Fruit fly (Drosophila melanogaster) whole organism, prepupa: Measurements from ENCODE around the gene Pde11.

ENCODE experiments used
- CG10631 ChIP-seq: fragments of 200-800 bp; sonication (Bioruptor generic); optimal IDR thresholded peaks from 2 replicates; lab custom pipeline; 2016; ENCODE audit warnings: missing biosample characterization, missing genetic modification characterization
- CG11902 ChIP-seq: fragments of 200-800 bp; sonication (Bioruptor generic); optimal IDR thresholded peaks from 3 replicates; lab custom pipeline; 2016; ENCODE audit warnings: missing biosample characterization, missing genetic modification characterization
- CG15336 ChIP-seq: fragments of 200-800 bp; sonication (Bioruptor generic); IDR thresholded peaks from 2 replicates; pipeline ENCODE4 v1.3.6; 2022; ENCODE audit warnings: missing biosample characterization, missing genetic modification characterization
- CG1621 ChIP-seq: fragments of 200-800 bp; sonication (Bioruptor generic); optimal IDR thresholded peaks from 3 replicates; lab custom pipeline; 2018; ENCODE audit warnings: missing biosample characterization, mild to moderate bottlenecking, missing genetic modification characterization
- CG16779 ChIP-seq: fragments of 200-800 bp; sonication (Bioruptor generic); optimal IDR thresholded peaks from 3 replicates; lab custom pipeline; 2017; ENCODE audit warnings: missing biosample characterization, mild to moderate bottlenecking, missing genetic modification characterization
- CG3032 ChIP-seq: fragments of 200-800 bp; optimal IDR thresholded peaks from 2 replicates; lab custom pipeline; 2019; ENCODE audit warnings: missing biosample characterization, mild to moderate bottlenecking, missing genetic modification characterization, moderate library complexity
- CG31627 ChIP-seq: fragments of 200-800 bp; sonication (Bioruptor generic); optimal IDR thresholded peaks from 3 replicates; lab custom pipeline; 2016; ENCODE audit warnings: missing biosample characterization, missing genetic modification characterization
- CG34406 ChIP-seq: fragments of 200-800 bp; sonication (Bioruptor generic); optimal IDR thresholded peaks from 3 replicates; lab custom pipeline; 2016; ENCODE audit warnings: missing biosample characterization, missing genetic modification characterization
- CG4318 ChIP-seq: fragments of 200-800 bp; sonication (Bioruptor generic); optimal IDR thresholded peaks from 3 replicates; lab custom pipeline; 2017; ENCODE audit warnings: missing biosample characterization, mild to moderate bottlenecking, missing genetic modification characterization
- CG6163 ChIP-seq: fragments of 200-800 bp; sonication (Bioruptor generic); IDR thresholded peaks from 3 replicates; pipeline ENCODE4 v1.3.6; 2022; ENCODE audit warnings: missing biosample characterization, missing genetic modification characterization
- CG6276 ChIP-seq: fragments of 200-800 bp; sonication (Bioruptor generic); optimal IDR thresholded peaks from 2 replicates; lab custom pipeline; 2017; ENCODE audit warnings: missing biosample characterization, mild to moderate bottlenecking, missing genetic modification characterization
- CG6808 ChIP-seq: fragments of 200-800 bp; sonication (Bioruptor generic); optimal IDR thresholded peaks from 3 replicates; lab custom pipeline; 2017; ENCODE audit warnings: missing biosample characterization, missing genetic modification characterization, mild to moderate bottlenecking, moderate library complexity, missing genetic modification reagents
- CG6854 ChIP-seq: fragments of 200-800 bp; sonication (Bioruptor generic); optimal IDR thresholded peaks from 2 replicates; lab custom pipeline; 2017; ENCODE audit warnings: missing biosample characterization, mild to moderate bottlenecking, missing genetic modification characterization
- CG8119 ChIP-seq: fragments of 200-800 bp; sonication (Bioruptor generic); IDR thresholded peaks from 3 replicates; pipeline ENCODE4 v1.3.6; 2022; ENCODE audit warnings: missing biosample characterization, missing genetic modification characterization
- CG8319 ChIP-seq: fragments of 200-800 bp; sonication (Bioruptor generic); optimal IDR thresholded peaks from 3 replicates; lab custom pipeline; 2016; ENCODE audit warnings: missing biosample characterization, missing genetic modification characterization
- CG9139 ChIP-seq: fragments of 200-800 bp; sonication (Bioruptor generic); optimal IDR thresholded peaks from 3 replicates; lab custom pipeline; 2017; ENCODE audit warnings: missing biosample characterization, mild to moderate bottlenecking, missing genetic modification characterization
- Eip78C ChIP-seq: fragments of 200-800 bp; sonication (Bioruptor generic); peaks from one replicate; lab custom pipeline; 2016; ENCODE audit warnings: missing biosample characterization, missing genetic modification characterization
- Eip93F ChIP-seq: fragments of 200-800 bp; sonication (Bioruptor generic); optimal IDR thresholded peaks from 2 replicates; lab custom pipeline; 2016; ENCODE audit warnings: missing biosample characterization, mild to moderate bottlenecking, missing genetic modification characterization
- Ets21C ChIP-seq: fragments of 200-800 bp; sonication (Bioruptor generic); optimal IDR thresholded peaks from 3 replicates; lab custom pipeline; 2016; ENCODE audit warnings: missing biosample characterization, missing genetic modification characterization
- Ets96B ChIP-seq: fragments of 200-800 bp; optimal IDR thresholded peaks from 2 replicates; lab custom pipeline; 2019; ENCODE audit warnings: missing biosample characterization, mild to moderate bottlenecking, missing genetic modification characterization, moderate library complexity
- Hr38 ChIP-seq: sonication (Bioruptor generic); optimal IDR thresholded peaks from 2 replicates; lab custom pipeline; 2016; ENCODE audit warnings: missing biosample characterization, missing genetic modification characterization
- Hr39 ChIP-seq: fragments of 200-800 bp; sonication (Bioruptor generic); optimal IDR thresholded peaks from 2 replicates; lab custom pipeline; 2016; ENCODE audit warnings: missing biosample characterization, missing genetic modification characterization
- Hr4 ChIP-seq: fragments of 200-800 bp; sonication (Bioruptor generic); optimal IDR thresholded peaks from 3 replicates; lab custom pipeline; 2016; ENCODE audit warnings: missing biosample characterization, missing genetic modification characterization
- Lpt ChIP-seq: fragments of 200-800 bp; sonication (Bioruptor generic); optimal IDR thresholded peaks from 3 replicates; lab custom pipeline; 2016; ENCODE audit warnings: missing biosample characterization, missing genetic modification characterization
- Met ChIP-seq: fragments of 200-800 bp; sonication (Bioruptor generic); optimal IDR thresholded peaks from 3 replicates; lab custom pipeline; 2016; ENCODE audit warnings: missing biosample characterization, missing genetic modification characterization
- Smox ChIP-seq: fragments of 200-800 bp; sonication (Bioruptor generic); optimal IDR thresholded peaks from 3 replicates; lab custom pipeline; 2016; ENCODE audit warnings: missing biosample characterization, missing genetic modification characterization
- Sox102F ChIP-seq: fragments of 200-800 bp; sonication (Bioruptor generic); optimal IDR thresholded peaks from 2 replicates; lab custom pipeline; 2016; ENCODE audit warnings: missing biosample characterization, mild to moderate bottlenecking, missing genetic modification characterization
- Sox14 ChIP-seq: fragments of 200-800 bp; sonication (Bioruptor generic); optimal IDR thresholded peaks from 3 replicates; lab custom pipeline; 2016; ENCODE audit warnings: missing biosample characterization, missing genetic modification characterization
- Sox15 ChIP-seq: fragments of 200-800 bp; sonication (Bioruptor generic); optimal IDR thresholded peaks from 3 replicates; lab custom pipeline; 2016; ENCODE audit warnings: missing biosample characterization, missing genetic modification characterization
- achi ChIP-seq: fragments of 200-800 bp; sonication (Bioruptor generic); optimal IDR thresholded peaks from 3 replicates; lab custom pipeline; 2016; ENCODE audit warnings: missing biosample characterization, missing genetic modification characterization
- cyc ChIP-seq: fragments of 200-800 bp; sonication (Bioruptor generic); optimal IDR thresholded peaks from 3 replicates; lab custom pipeline; 2016; ENCODE audit warnings: missing biosample characterization, missing genetic modification characterization
- dsx ChIP-seq: fragments of 200-800 bp; optimal IDR thresholded peaks from 3 replicates; lab custom pipeline; 2019; ENCODE audit warnings: missing biosample characterization, mild to moderate bottlenecking, missing genetic modification characterization, moderate library complexity; ENCODE audit not compliant: poor library complexity, severe bottlenecking
- eg ChIP-seq: fragments of 200-800 bp; sonication (Bioruptor generic); IDR thresholded peaks from 3 replicates; pipeline ENCODE4 v1.3.6; 2022; ENCODE audit warnings: missing biosample characterization, missing genetic modification characterization
- esn ChIP-seq: fragments of 200-800 bp; sonication (Bioruptor generic); optimal IDR thresholded peaks from 2 replicates; lab custom pipeline; 2016; ENCODE audit warnings: missing biosample characterization, mild to moderate bottlenecking, missing genetic modification characterization, moderate library complexity
- fd85E ChIP-seq: fragments of 200-800 bp; sonication (Bioruptor generic); optimal IDR thresholded peaks from 3 replicates; lab custom pipeline; 2016; ENCODE audit warnings: missing biosample characterization, missing genetic modification characterization
- fkh ChIP-seq: fragments of 200-800 bp; sonication (Bioruptor generic); optimal IDR thresholded peaks from 3 replicates; lab custom pipeline; 2017; ENCODE audit warnings: missing biosample characterization, mild to moderate bottlenecking, missing genetic modification characterization, moderate library complexity
- lz ChIP-seq: fragments of 200-800 bp; sonication (Bioruptor generic); optimal IDR thresholded peaks from 3 replicates; lab custom pipeline; 2016; ENCODE audit warnings: missing biosample characterization, missing genetic modification characterization
- net ChIP-seq: fragments of 200-800 bp; sonication (Bioruptor generic); optimal IDR thresholded peaks from 3 replicates; lab custom pipeline; 2016; ENCODE audit warnings: missing biosample characterization, missing genetic modification characterization
- pdm3 ChIP-seq: fragments of 200-800 bp; sonication (Bioruptor generic); optimal IDR thresholded peaks from 3 replicates; lab custom pipeline; 2016; ENCODE audit warnings: missing biosample characterization, missing genetic modification characterization
- salr ChIP-seq, 2 experiments: fragments of 200-800 bp; sonication (Bioruptor generic); optimal IDR thresholded peaks; 3 replicates each; lab custom pipeline; 2016 to 2018; ENCODE audit warnings: missing biosample characterization in 2 of 2, missing genetic modification characterization in 2 of 2, mild to moderate bottlenecking in 1 of 2
- spab ChIP-seq: fragments of 200-800 bp; sonication (Bioruptor generic); optimal IDR thresholded peaks from 2 replicates; lab custom pipeline; 2017; ENCODE audit warnings: missing biosample characterization, mild to moderate bottlenecking, missing genetic modification characterization, missing genetic modification reagents
- ss ChIP-seq, 2 experiments: fragments of 200-800 bp; sonication (Bioruptor generic); optimal IDR thresholded peaks; 2 replicates in 1 of 2; 3 replicates in 1 of 2; lab custom pipeline; 2017 to 2018; ENCODE audit warnings: mild to moderate bottlenecking in 2 of 2, missing biosample characterization in 2 of 2, missing genetic modification characterization in 2 of 2, moderate library complexity in 1 of 2
- svp ChIP-seq: fragments of 200-800 bp; sonication (Bioruptor generic); peaks from one replicate; lab custom pipeline; 2016; ENCODE audit warnings: missing biosample characterization, missing genetic modification characterization
- vri ChIP-seq: fragments of 200-800 bp; sonication (Bioruptor generic); optimal IDR thresholded peaks from 3 replicates; lab custom pipeline; 2016; ENCODE audit warnings: missing biosample characterization, mild to moderate bottlenecking, missing genetic modification characterization

The Pde11 gene

dm6 chr2L:18621357-18622211 is 31.4 kb upstream of the Pde11 start (continued):
- peak; percentile 72 for TF ChIP-seq CG6808
- TF ChIP-seq CG6276 (GFP tag; lab: Kevin White, UChicago), result peak; percentile 40
- TF ChIP-seq achi (GFP tag; lab: Kevin White, UChicago), result peak; percentile 80
- TF ChIP-seq fd85E, result peak; percentile 53
- TF ChIP-seq ss (GFP tag; optimal IDR thresholded peaks at IDR 0.05; lab: Kevin White, UChicago), result peak; percentile 40 to 56
- TF ChIP-seq fkh (GFP tag; lab: Kevin White, UChicago), result peak; percentile 97
- peak; percentile 96 for TF ChIP-seq Eip78C (GFP tag; lab: Kevin White, UChicago)
- peak; percentile 32 for TF ChIP-seq Hr4
- TF ChIP-seq CG31627 (GFP tag; lab: Kevin White, UChicago), result peak; percentile 85
- TF ChIP-seq CG6854 (GFP tag; lab: Kevin White, UChicago), result peak; percentile 66

- TF ChIP-seq CG31627 (GFP tag; lab: Kevin White, UChicago) (no peak), Hr38 (GFP tag; lab: Kevin White, UChicago) (no peak), CG6163 (no peak), svp (GFP tag; lab: Kevin White, UChicago) (no peak), CG8119 (GFP tag; lab: Robert Waterston, UW) (no peak), Hr39 (GFP tag; lab: Kevin White, UChicago) (no peak), cyc (GFP tag; lab: Kevin White, UChicago) (no peak), fkh (GFP tag; lab: Kevin White, UChicago) (peak; percentile 1)
Observed at dm6 chr2L:18620153-18620552, 30.0 kb upstream of the Pde11 start.

DNA sequence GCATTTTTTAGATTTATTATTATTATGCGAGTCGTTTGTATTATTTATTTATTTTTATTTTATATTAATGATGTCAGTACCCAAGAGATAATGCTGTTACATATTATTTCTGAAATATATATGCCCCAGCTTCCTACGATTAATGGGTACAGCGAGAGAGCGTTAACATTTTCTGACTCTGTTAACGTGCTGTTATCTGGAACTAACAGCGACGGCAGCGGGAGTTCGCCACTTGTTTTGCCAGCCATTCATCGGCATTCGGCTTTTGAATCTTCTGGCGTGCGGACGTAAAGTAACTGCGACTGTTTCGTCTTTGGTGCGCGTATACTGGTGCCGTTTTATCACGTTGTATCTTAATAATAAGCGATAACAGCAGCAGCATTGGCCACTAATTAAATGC is 26.9 kb upstream of the Pde11 start, which contains the start of gene MESR3:
Gene MESR3 (plus strand): TSS at position 254 of the 400 bp plus-strand sequence.
- TF ChIP-seq Ets96B (tag; lab: Kevin White, UChicago) (peak; percentile 76), fd85E (peak; percentile 64), CG8119 (GFP tag; lab: Robert Waterston, UW) (peak; percentile 57; the same call in 1 of the 3 replicates), CG34406 (GFP tag; lab: Kevin White, UChicago) (peak; percentile 61), CG16779 (tag; lab: Kevin White, UChicago) (no peak), net (GFP tag; lab: Kevin White, UChicago) (peak; percentile 71), Sox102F (GFP tag; lab: Kevin White, UChicago) (no peak), Hr38 (GFP tag; lab: Kevin White, UChicago) (no peak), CG11902 (no peak), Hr4 (no peak), esn (GFP tag; lab: Kevin White, UChicago) (peak; percentile 53), CG9139 (no peak), salr (GFP tag; optimal IDR thresholded peaks at IDR 0.05; lab: Kevin White, UChicago) (no peak), Lpt (GFP tag; lab: Kevin White, UChicago) (no peak), CG4318 (peak; percentile 4), achi (GFP tag; lab: Kevin White, UChicago) (peak; percentile 69), lz (peak; percentile 1), Eip78C (GFP tag; lab: Kevin White, UChicago) (peak; percentile 94), eg (GFP tag; lab: Robert Waterston, UW) (peak; percentile 86), Sox15 (GFP tag; lab: Kevin White, UChicago) (no peak), CG8319 (GFP tag; lab: Kevin White, UChicago) (no peak), CG6276 (GFP tag; lab: Kevin White, UChicago) (no peak), Sox14 (GFP tag; lab: Kevin White, UChicago) (no peak), Ets21C (GFP tag; lab: Kevin White, UChicago) (no peak), Hr39 (GFP tag; lab: Kevin White, UChicago) (no peak), CG6854 (GFP tag; lab: Kevin White, UChicago) (peak; percentile 75), vri (no peak), svp (GFP tag; lab: Kevin White, UChicago) (no peak), Smox (no peak), spab (peak; percentile 53), dsx (GFP tag; lab: Kevin White, UChicago) (peak; percentile 79), fkh (GFP tag; lab: Kevin White, UChicago) (peak; percentile 10), Met (GFP tag; lab: Kevin White, UChicago) (no peak), CG1621 (tag; lab: Kevin White, UChicago) (peak; percentile 44), Eip93F (GFP tag; lab: Kevin White, UChicago) (peak; percentile 57), CG10631 (GFP tag; lab: Kevin White, UChicago) (no peak), CG6808 (peak; percentile 63), CG15336 (GFP tag; lab: Robert Waterston, UW) (0 out of 2 replicates have a peak, but pooled peaks have one; percentile 42), cyc (GFP tag; lab: Kevin White, UChicago) (peak; percentile 32), CG3032 (peak; percentile 79), pdm3 (GFP tag; lab: Kevin White, UChicago) (no peak)
